Worm (Caenorhabditis elegans): ENCODE results near the gene F26F12.4.

The F26F12.4 gene

ce11 chrV:5869227-5869626 lies at the start of gene F26F12.4:
TSS of gene F26F12.4 (minus strand) at chrV:5869327.
- TF ChIP-seq unc-62 (GFP tag; optimal IDR thresholded peaks at IDR 0.05), result no peak

DNA sequence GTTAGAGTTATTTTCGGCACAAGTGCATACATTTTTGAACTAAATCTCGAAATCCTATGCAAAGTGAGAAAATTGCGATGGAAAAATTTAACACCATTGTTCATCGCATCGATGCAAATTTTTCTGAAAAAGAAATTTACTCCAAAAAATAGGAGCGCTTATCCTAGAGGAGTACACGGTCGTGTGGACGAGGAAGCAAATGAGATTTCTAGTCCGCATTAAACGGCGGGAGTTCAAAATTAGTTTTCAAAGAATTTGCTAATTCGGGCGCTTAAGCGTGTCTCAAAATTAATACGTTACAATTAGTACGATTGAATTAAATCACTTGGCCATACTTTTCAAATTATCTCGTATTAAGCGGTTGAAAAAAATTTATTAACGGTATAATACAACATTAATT lies 48.6 kb upstream of the F26F12.4 start, which contains the start of gene lrpr-1:
Gene lrpr-1, minus strand, starts transcription at position 185 of the 400 bp plus-strand sequence.
- no peak for TF ChIP-seq unc-62 (GFP tag; optimal IDR thresholded peaks at IDR 0.05)

- TF ChIP-seq unc-62 (GFP tag; optimal IDR thresholded peaks at IDR 0.05), result no peak
Measured at ce11 chrV:5916862-5917261, 47.7 kb upstream of the F26F12.4 start.

ce11 chrV:5912426-5912825 lies 43.3 kb upstream of the F26F12.4 start, which contains the start of gene C04E6.13:
TSS of gene C04E6.13 (plus strand) at chrV:5912726.
- no peak for TF ChIP-seq unc-62 (GFP tag; optimal IDR thresholded peaks at IDR 0.05)

- TF ChIP-seq unc-62 (GFP tag; optimal IDR thresholded peaks at IDR 0.05), result no peak
Measured at ce11 chrV:5907090-5907489, 38.0 kb upstream of the F26F12.4 start, which contains the start of gene C04E6.4. TSS of gene C04E6.4 (plus strand) at chrV:5907390.

DNA sequence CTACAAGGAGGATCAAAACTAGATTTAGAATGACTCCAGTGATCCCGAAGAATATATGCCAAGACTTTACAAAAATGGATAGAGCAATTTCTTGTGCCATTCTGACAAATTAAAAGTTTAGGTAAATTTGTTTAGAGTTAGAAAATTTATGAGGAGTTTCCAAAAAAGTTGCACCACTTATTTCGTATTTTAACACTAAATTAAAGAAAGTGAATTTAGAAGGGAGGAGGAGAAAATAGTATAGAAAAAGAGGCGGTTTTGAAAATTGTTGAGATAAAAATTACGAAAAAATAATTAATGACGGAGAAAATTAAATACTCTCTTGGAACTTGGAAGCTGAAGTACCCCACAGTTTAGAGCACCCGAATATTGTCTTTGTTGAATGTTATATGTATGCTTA lies 37.1 kb upstream of the F26F12.4 start, which contains the start of gene srd-15:
Gene srd-15, minus strand, starts transcription at position 101 of the 400 bp plus-strand sequence.
- no peak for TF ChIP-seq unc-62 (GFP tag; optimal IDR thresholded peaks at IDR 0.05)

DNA sequence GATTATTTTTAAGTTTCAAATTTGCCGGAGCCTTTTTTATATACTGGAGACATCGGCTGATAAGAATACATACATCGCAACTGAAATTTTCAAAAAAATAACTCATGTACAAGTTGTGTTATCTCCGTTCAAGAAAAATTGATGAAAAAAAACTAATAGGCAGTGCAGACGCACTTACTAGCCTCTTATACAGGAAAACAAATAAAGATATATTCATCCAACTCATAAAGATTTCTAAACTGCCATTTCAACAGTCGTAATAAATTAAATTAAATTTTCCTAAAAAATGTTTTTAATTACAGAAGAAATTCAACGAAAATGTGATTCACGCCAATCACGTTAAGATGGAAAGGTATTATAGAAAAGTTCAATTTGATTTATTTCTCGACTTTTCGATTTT lies 32.7 kb upstream of the F26F12.4 start, which contains the start of gene C04E6.5:
Gene C04E6.5, plus strand, starts transcription at position 301 of the 400 bp plus-strand sequence.
- no peak for TF ChIP-seq unc-62 (GFP tag; optimal IDR thresholded peaks at IDR 0.05)

ce11 chrV:5899940-5900339 lies 30.8 kb upstream of the F26F12.4 start, which contains the start of gene srd-16:
TSS of gene srd-16 (minus strand) at chrV:5900040.
- no peak for TF ChIP-seq unc-62 (GFP tag; optimal IDR thresholded peaks at IDR 0.05)

ce11 chrV:5895021-5895420 lies 25.9 kb upstream of the F26F12.4 start, which contains the start of gene grd-9:
TSS of gene grd-9 (plus strand) at chrV:5895321.
- no peak for TF ChIP-seq unc-62 (GFP tag; optimal IDR thresholded peaks at IDR 0.05)

ce11 chrV:5893015-5893414 lies 23.9 kb upstream of the F26F12.4 start, which contains the start of gene C04E6.7:
TSS of gene C04E6.7 (plus strand) at chrV:5893315.
- TF ChIP-seq unc-62 (GFP tag; optimal IDR thresholded peaks at IDR 0.05), result no peak

DNA sequence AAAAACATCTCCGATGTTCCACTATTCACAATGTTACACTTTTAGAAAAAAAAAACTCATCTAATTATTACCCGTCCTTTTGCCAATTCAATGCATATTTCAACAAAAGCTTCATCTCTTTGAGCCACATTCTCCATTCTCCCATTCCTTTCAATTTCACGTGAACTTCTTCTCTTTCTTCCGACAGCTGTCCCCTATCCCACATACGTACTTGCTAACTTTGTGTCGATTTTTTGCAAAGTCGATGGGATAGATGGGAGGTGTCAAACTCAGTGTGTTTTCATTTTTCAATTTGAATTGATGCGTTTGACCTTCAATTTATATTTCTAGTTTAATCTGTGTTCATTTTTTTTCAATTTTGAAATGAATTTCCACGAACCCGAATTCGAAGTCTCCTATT lies 22.1 kb upstream of the F26F12.4 start:
- TF ChIP-seq unc-62 (GFP tag; optimal IDR thresholded peaks at IDR 0.05), result no peak

- TF ChIP-seq unc-62 (GFP tag; optimal IDR thresholded peaks at IDR 0.05), result no peak
Measured at ce11 chrV:5888820-5889219, 19.7 kb upstream of the F26F12.4 start.

DNA sequence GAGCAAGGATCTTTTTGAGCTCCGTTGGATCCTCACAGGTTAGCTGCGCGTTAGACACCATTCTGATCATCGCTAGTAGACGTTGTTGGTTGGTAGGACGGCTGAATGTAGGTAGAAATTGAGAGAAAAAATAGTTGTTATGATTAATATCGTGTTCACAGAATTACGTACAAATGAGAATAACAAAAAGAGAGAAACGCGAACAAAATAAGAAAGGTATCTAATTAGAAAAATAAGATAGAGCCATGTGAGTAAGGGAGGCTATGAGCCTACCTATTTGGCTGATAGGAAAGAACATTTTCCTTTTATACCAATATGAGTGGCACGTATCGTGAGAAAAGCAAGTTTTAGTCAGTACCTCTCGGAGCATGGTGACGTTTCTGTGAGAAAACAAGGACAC lies 14.6 kb upstream of the F26F12.4 start, which contains the start of gene C04E6.8:
Gene C04E6.8, minus strand, starts transcription at position 101 of the 400 bp plus-strand sequence.
- TF ChIP-seq unc-62 (GFP tag; optimal IDR thresholded peaks at IDR 0.05), result no peak

DNA sequence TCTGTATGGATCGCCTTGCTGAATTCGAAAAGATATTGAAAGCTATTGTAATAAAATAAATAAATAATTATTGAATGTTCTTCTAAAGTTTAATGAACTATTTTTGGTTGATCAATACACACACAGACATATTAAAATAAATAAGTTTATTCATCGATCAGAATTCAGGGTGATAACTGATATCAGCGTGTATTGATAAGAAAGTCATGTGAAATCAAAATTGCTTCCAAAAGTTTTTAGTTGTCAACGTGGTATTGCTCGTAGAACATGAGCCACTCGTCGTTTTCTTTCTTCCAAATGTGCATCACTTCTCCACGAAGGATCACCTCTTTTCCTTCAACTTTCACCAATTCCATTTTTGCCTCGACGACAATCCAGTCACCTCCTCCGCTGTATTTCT lies 13.3 kb upstream of the F26F12.4 start:
- no peak for TF ChIP-seq unc-62 (GFP tag; optimal IDR thresholded peaks at IDR 0.05)

DNA sequence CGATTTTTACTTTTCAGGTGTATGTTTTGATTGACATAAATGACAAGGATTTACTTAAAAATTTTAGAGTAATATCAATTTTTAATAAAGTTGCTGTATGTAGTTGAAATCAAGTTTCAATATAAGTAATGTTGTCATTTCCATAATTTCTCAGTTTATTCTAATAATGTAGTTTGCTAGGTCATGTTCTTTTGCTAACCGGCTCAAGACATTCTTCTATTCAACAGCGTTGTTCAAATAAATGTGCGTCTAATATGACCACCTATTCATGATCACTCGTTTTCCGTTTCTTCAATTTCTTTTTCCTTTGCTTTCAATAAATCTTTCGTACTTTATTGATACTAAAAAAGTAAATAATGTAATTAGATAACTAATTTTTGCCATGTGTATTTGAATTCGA lies 10.9 kb upstream of the F26F12.4 start, which contains the start of gene C02G6.3:
Gene C02G6.3, plus strand, starts transcription at position 301 of the 400 bp plus-strand sequence.
- TF ChIP-seq unc-62 (GFP tag; optimal IDR thresholded peaks at IDR 0.05), result no peak

DNA sequence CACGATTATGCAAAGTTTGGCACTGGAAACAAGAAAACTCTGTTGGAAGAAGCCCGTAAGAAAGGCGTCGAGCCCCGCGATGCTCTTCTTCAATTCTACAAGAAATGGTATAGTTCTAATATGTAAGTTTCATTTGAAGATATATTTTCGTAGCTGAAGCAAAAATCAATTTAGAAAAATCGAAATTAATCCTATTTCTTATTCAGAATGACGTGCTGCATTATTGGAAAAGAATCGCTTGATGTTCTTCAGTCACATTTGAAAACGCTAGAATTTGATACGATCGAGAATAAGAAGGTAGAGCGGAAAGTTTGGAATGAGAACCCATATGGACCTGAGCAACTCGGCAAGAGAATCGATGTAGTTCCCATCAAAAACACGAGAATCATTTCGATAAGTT lies 7.8 kb upstream of the F26F12.4 start:
- no peak for TF ChIP-seq unc-62 (GFP tag; optimal IDR thresholded peaks at IDR 0.05)

DNA sequence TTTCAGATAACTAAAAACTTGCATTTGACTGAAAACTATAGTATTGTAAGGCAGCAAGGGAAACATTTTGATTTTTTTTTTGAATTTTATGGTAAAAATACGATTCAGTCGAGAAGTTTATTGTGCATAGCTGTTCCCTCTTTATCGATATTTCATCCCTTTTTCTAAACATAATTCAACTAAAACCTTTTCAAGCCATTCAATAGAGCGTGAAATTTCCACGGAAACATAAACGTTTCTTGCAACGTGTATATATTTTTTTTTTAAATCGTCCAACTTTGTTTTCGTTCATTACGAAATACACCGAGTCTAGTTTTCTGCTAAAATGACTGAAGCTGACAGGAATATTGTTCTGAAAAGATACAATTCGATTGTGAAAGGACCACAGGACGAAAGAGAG lies 2.6 kb upstream of the F26F12.4 start, which contains the start of gene C02G6.2:
Gene C02G6.2, plus strand, starts transcription at position 301 of the 400 bp plus-strand sequence.
- no peak for TF ChIP-seq unc-62 (GFP tag; optimal IDR thresholded peaks at IDR 0.05)

Measured in whole organism, dauer.